ENCODE assay signal across 2 fruit fly cellular contexts in genomic region chrX:19884204-19884603, dm6.
TF ChIP-seq lines count a peak whose summit lies in the region.

No protein-coding gene starts in this region.

TF ChIP-seq in whole organism, embryonic, 481 proteins besides CTCF, POLR2A, EP300 and RAD21 (continued from another document and continues in another):
- TF ChIP-seq CG8388 (GFP tag; optimal IDR thresholded peaks at IDR 0.05; lab: Kevin White, UChicago) (peak; percentile 31), fd3F (GFP tag; optimal IDR thresholded peaks at IDR 0.05; lab: Kevin White, UChicago) (no peak), Oli (tag; optimal IDR thresholded peaks at IDR 0.05; lab: Kevin White, UChicago) (peak; percentile 45), dpn (GFP tag; optimal IDR thresholded peaks at IDR 0.05; lab: Kevin White, UChicago) (peak in 1 of 2 experiments; percentile 8), bcd (GFP tag; optimal IDR thresholded peaks at IDR 0.05; lab: Kevin White, UChicago) (peak; percentile 22), eve (GFP tag; optimal IDR thresholded peaks at IDR 0.05; lab: Kevin White, UChicago) (peak in 1 of 2 experiments; percentile 72), CG9727 (GFP tag; optimal IDR thresholded peaks at IDR 0.05; lab: Kevin White, UChicago) (peak; percentile 37), CG7556 (GFP tag; optimal IDR thresholded peaks at IDR 0.05; lab: Kevin White, UChicago) (peak; percentile 41), CG7839 (tag; optimal IDR thresholded peaks at IDR 0.05; lab: Kevin White, UChicago) (peak; percentile 31), D (optimal IDR thresholded peaks at IDR 0.05; lab: Kevin White, UChicago) (no peak), D (GFP tag; optimal IDR thresholded peaks at IDR 0.05; lab: Kevin White, UChicago) (peak; percentile 28), CG10431 (GFP tag; optimal IDR thresholded peaks at IDR 0.05; lab: Kevin White, UChicago) (no peak), ci (GFP tag; IDR thresholded peaks at IDR 0.05; lab: Robert Waterston, UW) (0 out of 3 replicates have a peak, but pooled peaks have one; percentile 17), CG12769 (tag; optimal IDR thresholded peaks at IDR 0.05; lab: Kevin White, UChicago) (peak; percentile 5), CG14710 (tag; optimal IDR thresholded peaks at IDR 0.05; lab: Kevin White, UChicago) (peak; percentile 34), gem (tag; optimal IDR thresholded peaks at IDR 0.05; lab: Kevin White, UChicago) (peak; percentile 62), Mrtf (GFP tag; IDR thresholded peaks at IDR 0.05; lab: Robert Waterston, UW) (no peak), nmo (GFP tag; optimal IDR thresholded peaks at IDR 0.05; lab: Kevin White, UChicago) (peak; percentile 34), CG2712 (tag; optimal IDR thresholded peaks at IDR 0.05; lab: Kevin White, UChicago) (peak; percentile 29), tx (GFP tag; optimal IDR thresholded peaks at IDR 0.05; lab: Kevin White, UChicago) (no peak), pum (GFP tag; optimal IDR thresholded peaks at IDR 0.05; lab: Kevin White, UChicago) (peak; percentile 25), CG3407 (GFP tag; optimal IDR thresholded peaks at IDR 0.05; lab: Kevin White, UChicago) (peak; percentile 16), CG10267 (tag; optimal IDR thresholded peaks at IDR 0.05; lab: Kevin White, UChicago) (peak; percentile 21), CG12391 (tag; optimal IDR thresholded peaks at IDR 0.05; lab: Kevin White, UChicago) (peak; percentile 39), CG17829 (tag; optimal IDR thresholded peaks at IDR 0.05; lab: Kevin White, UChicago) (peak; percentile 18), bsh (GFP tag; optimal IDR thresholded peaks at IDR 0.05; lab: Kevin White, UChicago) (peak in 1 of 2 experiments; percentile 33), CG11695 (GFP tag; IDR thresholded peaks at IDR 0.05; lab: Robert Waterston, UW) (no peak), Lpt (GFP tag; optimal IDR thresholded peaks at IDR 0.05; lab: Kevin White, UChicago) (no peak), Fer1 (GFP tag; optimal IDR thresholded peaks at IDR 0.05; lab: Kevin White, UChicago) (no peak), sens (GFP tag; lab: Kevin White, UChicago) (peak; percentile 83), CG9609 (GFP tag; optimal IDR thresholded peaks at IDR 0.05; lab: Kevin White, UChicago) (no peak), CG3995 (GFP tag; optimal IDR thresholded peaks at IDR 0.05; lab: Kevin White, UChicago) (no peak), CG12155 (GFP tag; optimal IDR thresholded peaks at IDR 0.05; lab: Kevin White, UChicago) (no peak), CG3726 (GFP tag; IDR thresholded peaks at IDR 0.05; lab: Robert Waterston, UW) (no peak), row (GFP tag; IDR thresholded peaks at IDR 0.05; lab: Robert Waterston, UW) (peak; percentile 31; the same call in 2 of the 3 replicates), Hr51 (GFP tag; optimal IDR thresholded peaks at IDR 0.05; lab: Kevin White, UChicago) (peak in 1 of 2 experiments; percentile 22), phol (tag; optimal IDR thresholded peaks at IDR 0.05; lab: Kevin White, UChicago) (peak; percentile 54), CG11398 (GFP tag; optimal IDR thresholded peaks at IDR 0.05; lab: Kevin White, UChicago) (no peak), az2 (GFP tag; optimal IDR thresholded peaks at IDR 0.05; lab: Kevin White, UChicago) (peak; percentile 30), CG15601 (tag; optimal IDR thresholded peaks at IDR 0.05; lab: Kevin White, UChicago) (no peak), CG4820 (GFP tag; optimal IDR thresholded peaks at IDR 0.05; lab: Kevin White, UChicago) (peak; percentile 0), lov (optimal IDR thresholded peaks at IDR 0.05; lab: Kevin White, UChicago) (no peak), lov (GFP tag; IDR thresholded peaks at IDR 0.05; lab: Robert Waterston, UW) (no peak), CG9437 (GFP tag; optimal IDR thresholded peaks at IDR 0.05; lab: Kevin White, UChicago) (peak; percentile 27), Sox100B (GFP tag; optimal IDR thresholded peaks at IDR 0.05; lab: Kevin White, UChicago) (peak; percentile 55), nau (GFP tag; optimal IDR thresholded peaks at IDR 0.05; lab: Kevin White, UChicago) (no peak), CG17359 (tag; optimal IDR thresholded peaks at IDR 0.05; lab: Kevin White, UChicago) (peak; percentile 1), repo (GFP tag; optimal IDR thresholded peaks at IDR 0.05; lab: Kevin White, UChicago) (no peak), dimm (GFP tag; IDR thresholded peaks at IDR 0.05; lab: Robert Waterston, UW) (no peak), lola (GFP tag; optimal IDR thresholded peaks at IDR 0.05; lab: Kevin White, UChicago) (peak in 1 of 3 experiments; percentile 50), CG18262 (tag; optimal IDR thresholded peaks at IDR 0.05; lab: Kevin White, UChicago) (peak; percentile 57), CG7372 (GFP tag; IDR thresholded peaks at IDR 0.05; lab: Robert Waterston, UW) (no peak), CG13424 (tag; optimal IDR thresholded peaks at IDR 0.05; lab: Kevin White, UChicago) (peak; percentile 24), CG4424 (GFP tag; optimal IDR thresholded peaks at IDR 0.05; lab: Kevin White, UChicago) (peak; percentile 37), CG17361 (GFP tag; IDR thresholded peaks at IDR 0.05; lab: Robert Waterston, UW) (peak; percentile 63; the same call in 2 of the 3 replicates), CoRest (tag; optimal IDR thresholded peaks at IDR 0.05; lab: Kevin White, UChicago) (peak; percentile 38), Meics (GFP tag; optimal IDR thresholded peaks at IDR 0.05; lab: Kevin White, UChicago) (no peak), CG1529 (GFP tag; optimal IDR thresholded peaks at IDR 0.05; lab: Kevin White, UChicago) (peak; percentile 12), Hmr (GFP tag; optimal IDR thresholded peaks at IDR 0.05; lab: Kevin White, UChicago) (peak; percentile 7), pnt (GFP tag; optimal IDR thresholded peaks at IDR 0.05; lab: Kevin White, UChicago) (peak; percentile 10), CG2678 (tag; optimal IDR thresholded peaks at IDR 0.05; lab: Kevin White, UChicago) (peak; percentile 55), Xbp1 (GFP tag; optimal IDR thresholded peaks at IDR 0.05; lab: Kevin White, UChicago) (peak; percentile 13), tio (GFP tag; optimal IDR thresholded peaks at IDR 0.05; lab: Kevin White, UChicago) (peak; percentile 36), grau (tag; optimal IDR thresholded peaks at IDR 0.05; lab: Kevin White, UChicago) (peak; percentile 34), Dp (GFP tag; optimal IDR thresholded peaks at IDR 0.05; lab: Kevin White, UChicago) (no peak), tin (GFP tag; optimal IDR thresholded peaks at IDR 0.05; lab: Kevin White, UChicago) (peak; percentile 6), Aef1 (GFP tag; IDR thresholded peaks at IDR 0.05; lab: Robert Waterston, UW) (no peak)

TF ChIP-seq in whole organism, prepupa, 60 proteins besides CTCF, POLR2A, EP300 and RAD21 (continued from another document):
- TF ChIP-seq Hr4 (GFP tag; optimal IDR thresholded peaks at IDR 0.05; lab: Kevin White, UChicago): peak; percentile 26
- peak; percentile 20 for TF ChIP-seq CG6792 (GFP tag; optimal IDR thresholded peaks at IDR 0.05; lab: Kevin White, UChicago)
- no peak for TF ChIP-seq Hr39 (GFP tag; optimal IDR thresholded peaks at IDR 0.05; lab: Kevin White, UChicago)
- TF ChIP-seq Gug (GFP tag; IDR thresholded peaks at IDR 0.05; lab: Robert Waterston, UW): 0 out of 2 replicates have a peak, but pooled peaks have one; percentile 9
- TF ChIP-seq CG10631 (GFP tag; optimal IDR thresholded peaks at IDR 0.05; lab: Kevin White, UChicago): peak; percentile 8
- TF ChIP-seq Sox102F (GFP tag; optimal IDR thresholded peaks at IDR 0.05; lab: Kevin White, UChicago): no peak
- peak; percentile 25 for TF ChIP-seq CG6808 (GFP tag; optimal IDR thresholded peaks at IDR 0.05; lab: Kevin White, UChicago)
- TF ChIP-seq Smox (GFP tag; optimal IDR thresholded peaks at IDR 0.05; lab: Kevin White, UChicago): peak; percentile 5
- peak; percentile 69 for TF ChIP-seq CG32006 (GFP tag; optimal IDR thresholded peaks at IDR 0.05; lab: Kevin White, UChicago)
- TF ChIP-seq CG15336 (GFP tag; IDR thresholded peaks at IDR 0.05; lab: Robert Waterston, UW): no peak
- TF ChIP-seq CG6276 (GFP tag; optimal IDR thresholded peaks at IDR 0.05; lab: Kevin White, UChicago): no peak
- TF ChIP-seq lz (GFP tag; optimal IDR thresholded peaks at IDR 0.05; lab: Kevin White, UChicago): peak; percentile 16
- TF ChIP-seq svp (GFP tag; lab: Kevin White, UChicago): no peak
- peak; percentile 18 for TF ChIP-seq CG3919 (GFP tag; optimal IDR thresholded peaks at IDR 0.05; lab: Kevin White, UChicago)
- TF ChIP-seq Eip75B (GFP tag; optimal IDR thresholded peaks at IDR 0.05; lab: Kevin White, UChicago): no peak
- no peak for TF ChIP-seq CG8632 (GFP tag; optimal IDR thresholded peaks at IDR 0.05; lab: Kevin White, UChicago)
- TF ChIP-seq cyc (GFP tag; optimal IDR thresholded peaks at IDR 0.05; lab: Kevin White, UChicago): no peak
- TF ChIP-seq salr (GFP tag; optimal IDR thresholded peaks at IDR 0.05; lab: Kevin White, UChicago): peak in 1 of 2 experiments; percentile 9
- peak; percentile 32 for TF ChIP-seq OdsH (GFP tag; optimal IDR thresholded peaks at IDR 0.05; lab: Kevin White, UChicago)
- no peak for TF ChIP-seq Sox14 (GFP tag; optimal IDR thresholded peaks at IDR 0.05; lab: Kevin White, UChicago)
- peak; percentile 0 for TF ChIP-seq Met (GFP tag; optimal IDR thresholded peaks at IDR 0.05; lab: Kevin White, UChicago)
- no peak for TF ChIP-seq Lpt (GFP tag; optimal IDR thresholded peaks at IDR 0.05; lab: Kevin White, UChicago)
- no peak for TF ChIP-seq vri (GFP tag; optimal IDR thresholded peaks at IDR 0.05; lab: Kevin White, UChicago)
- TF ChIP-seq spab (GFP tag; optimal IDR thresholded peaks at IDR 0.05; lab: Kevin White, UChicago): no peak
- peak; percentile 21 for TF ChIP-seq acj6 (GFP tag; optimal IDR thresholded peaks at IDR 0.05; lab: Kevin White, UChicago)
- TF ChIP-seq ss (GFP tag; optimal IDR thresholded peaks at IDR 0.05; lab: Kevin White, UChicago): no peak
- no peak for TF ChIP-seq Hr38 (GFP tag; optimal IDR thresholded peaks at IDR 0.05; lab: Kevin White, UChicago)
